Worm (Caenorhabditis elegans) whole organism, midembryonic: ENCODE data around the gene T28D6.3.

Experiments used
- T22C8.4 ChIP-seq: fragments of 200-800 bp; sonication (Bioruptor generic); IDR thresholded peaks from 2 replicates; pipeline ENCODE4 v1.3.6; 2022; ENCODE audit warnings: missing genetic modification characterization, missing compliant biosample characterization
- cog-1 ChIP-seq: sonication (generic microtip); optimal IDR thresholded peaks from 2 replicates; lab custom pipeline; 2016; ENCODE audit warnings: missing genetic modification characterization, missing compliant biosample characterization
- flt-1 ChIP-seq: fragments of 200-800 bp; sonication (Bioruptor generic); IDR thresholded peaks from 2 replicates; pipeline ENCODE4 v1.3.6; 2022; ENCODE audit warnings: missing genetic modification characterization, missing compliant biosample characterization
- klf-2 ChIP-seq: fragments of 200-800 bp; sonication (Bioruptor generic); conservative IDR thresholded peaks from 2 replicates; pipeline ENCODE4 v1.3.6; 2022; ENCODE audit warnings: missing genetic modification reagents, missing genetic modification characterization, missing compliant biosample characterization
- med-1 ChIP-seq: sonication (generic microtip); optimal IDR thresholded peaks from 2 replicates; lab custom pipeline; 2017; ENCODE audit warnings: missing genetic modification characterization, mild to moderate bottlenecking, missing compliant biosample characterization, antibody characterized with exemption, missing genetic modification reagents; ENCODE audit not compliant: insufficient read depth
- ref-1 ChIP-seq: fragments of 200-800 bp; sonication (Bioruptor generic); conservative IDR thresholded peaks from 2 replicates; pipeline ENCODE4 v1.3.6; 2022; ENCODE audit warnings: missing genetic modification reagents, missing genetic modification characterization, missing compliant biosample characterization
- tab-1 ChIP-seq: fragments of 200-800 bp; sonication (Bioruptor generic); IDR thresholded peaks from 2 replicates; pipeline ENCODE4 v1.3.6; 2022; ENCODE audit warnings: missing genetic modification characterization, missing compliant biosample characterization
- ztf-23 ChIP-seq: fragments of 200-800 bp; sonication (Bioruptor generic); IDR thresholded peaks from 2 replicates; pipeline ENCODE4 v1.3.6; 2022; ENCODE audit warnings: missing genetic modification reagents, missing genetic modification characterization, missing compliant biosample characterization
- ztf-29 ChIP-seq: fragments of 200-800 bp; sonication (Bioruptor generic); IDR thresholded peaks from 2 replicates; pipeline ENCODE4 v1.3.6; 2022; ENCODE audit warnings: missing genetic modification reagents, missing genetic modification characterization, missing compliant biosample characterization

The T28D6.3 gene

DNA sequence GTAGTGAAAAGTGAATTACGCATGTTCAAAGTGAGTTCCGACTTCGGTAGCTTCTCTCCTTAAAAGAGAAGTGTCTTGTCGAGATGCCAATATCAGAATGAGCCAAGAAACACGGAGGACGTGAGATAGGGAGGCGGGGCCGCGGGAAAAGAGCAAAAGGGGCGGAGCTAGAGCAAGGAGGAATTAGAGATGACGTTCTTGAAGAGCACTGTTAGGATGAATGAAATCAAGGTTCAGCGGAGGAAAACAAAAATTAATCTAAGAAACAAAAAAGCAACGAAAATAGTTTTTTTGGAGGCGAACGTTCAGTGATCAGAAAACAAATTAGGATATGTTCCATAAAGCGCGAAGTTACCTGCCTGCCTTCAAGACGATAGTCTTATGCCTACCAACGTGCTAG, 26.6 kb downstream of the T28D6.3 start, which contains the start of gene nlp-21:
Gene nlp-21, minus strand, starts transcription at position 101 of the 400 bp plus-strand sequence.
- TF ChIP-seq ztf-23 (GFP tag; lab: Robert Waterston, UW) (no peak), flt-1 (GFP tag; lab: Robert Waterston, UW) (no peak), ref-1 (no peak), cog-1 (tag; lab: Kevin White, UChicago) (no peak), T22C8.4 (GFP tag; lab: Robert Waterston, UW) (no peak), klf-2 (no peak), ztf-29 (GFP tag; lab: Robert Waterston, UW) (no peak), med-1 (GFP tag; lab: Kevin White, UChicago) (no peak)

DNA sequence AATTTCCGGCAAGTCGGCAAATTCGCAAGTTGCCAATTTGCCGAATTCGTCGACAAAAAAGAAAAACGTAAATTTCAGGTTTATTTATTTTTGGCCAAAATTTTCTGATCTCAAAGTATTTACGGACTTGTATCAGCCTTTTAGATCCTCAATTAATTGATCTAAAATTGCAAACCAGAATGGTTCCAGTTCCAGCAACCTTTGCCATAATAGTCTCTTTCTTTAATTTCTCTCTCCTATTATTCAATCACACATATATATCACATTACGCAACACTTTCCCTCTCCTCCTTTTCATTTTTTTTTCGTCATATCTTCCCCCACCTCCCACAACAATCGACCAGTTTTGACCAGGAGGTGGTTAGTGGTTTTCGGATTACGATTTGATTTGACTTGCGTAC, 30.9 kb downstream of the T28D6.3 start, which contains the start of gene Y47D3B.3:
Gene Y47D3B.3, plus strand, starts transcription at position 301 of the 400 bp plus-strand sequence.
- TF ChIP-seq T22C8.4 (GFP tag; lab: Robert Waterston, UW) (no peak), ref-1 (no peak), flt-1 (GFP tag; lab: Robert Waterston, UW) (no peak), ztf-23 (GFP tag; lab: Robert Waterston, UW) (no peak), cog-1 (tag; lab: Kevin White, UChicago) (no peak), ztf-29 (GFP tag; lab: Robert Waterston, UW) (no peak)

ce11 chrIII:11402717-11403116, 36.1 kb downstream of the T28D6.3 start, which contains the start of gene Y47D3B.12:
TSS of gene Y47D3B.12 (plus strand) at chrIII:11403017.
- TF ChIP-seq T22C8.4 (GFP tag; lab: Robert Waterston, UW) (no peak), ztf-29 (GFP tag; lab: Robert Waterston, UW) (no peak), flt-1 (GFP tag; lab: Robert Waterston, UW) (no peak), ztf-23 (GFP tag; lab: Robert Waterston, UW) (no peak), med-1 (GFP tag; lab: Kevin White, UChicago) (no peak), cog-1 (tag; lab: Kevin White, UChicago) (no peak), klf-2 (no peak), ref-1 (no peak), tab-1 (GFP tag; lab: Robert Waterston, UW) (no peak)

DNA sequence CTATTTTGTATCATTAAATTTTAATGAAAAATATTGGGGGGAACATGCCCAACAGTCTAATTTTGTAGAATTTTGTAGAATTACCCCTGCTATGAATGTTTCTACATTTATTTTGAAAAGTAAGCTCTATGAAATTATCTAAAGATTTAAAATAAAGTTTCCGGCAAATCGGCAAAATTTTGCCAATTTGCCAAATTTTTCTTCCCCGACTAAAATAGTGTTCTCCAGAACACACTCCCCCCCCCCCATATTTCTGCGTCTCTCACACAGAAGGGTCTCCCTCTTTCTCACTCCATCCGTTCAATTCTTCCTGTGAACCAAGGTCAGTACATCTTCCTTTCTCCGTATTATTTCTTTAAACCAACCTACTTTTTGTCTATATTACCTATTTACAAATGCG, 38.5 kb downstream of the T28D6.3 start, which contains the start of gene Y47D3B.4:
Gene Y47D3B.4, plus strand, starts transcription at position 301 of the 400 bp plus-strand sequence.
- TF ChIP-seq tab-1 (GFP tag; lab: Robert Waterston, UW) (no peak), ztf-23 (GFP tag; lab: Robert Waterston, UW) (no peak), ref-1 (no peak), ztf-29 (GFP tag; lab: Robert Waterston, UW) (no peak), cog-1 (tag; lab: Kevin White, UChicago) (no peak), med-1 (GFP tag; lab: Kevin White, UChicago) (no peak), flt-1 (GFP tag; lab: Robert Waterston, UW) (no peak), klf-2 (no peak), T22C8.4 (GFP tag; lab: Robert Waterston, UW) (no peak)

- TF ChIP-seq ref-1 (no peak), flt-1 (GFP tag; lab: Robert Waterston, UW) (no peak), ztf-29 (GFP tag; lab: Robert Waterston, UW) (no peak), med-1 (GFP tag; lab: Kevin White, UChicago) (no peak), T22C8.4 (GFP tag; lab: Robert Waterston, UW) (no peak), cog-1 (tag; lab: Kevin White, UChicago) (no peak), klf-2 (no peak), ztf-23 (GFP tag; lab: Robert Waterston, UW) (no peak)
Observed at ce11 chrIII:11410378-11410777, 43.8 kb downstream of the T28D6.3 start, which contains the start of gene twk-31. TSS of gene twk-31 (plus strand) at chrIII:11410678.
